Worm (Caenorhabditis elegans) whole organism, L1 larva: ENCODE data around the gene str-103.
A peak's percentile ranks its signal among the peaks of the same experiment; 100 is the strongest.

Experiments
- C04F5.9 ChIP-seq: sonication (generic microtip); optimal IDR thresholded peaks from 2 replicates; lab custom pipeline; 2016; ENCODE audit warnings: missing genetic modification characterization, missing compliant biosample characterization
- Y116A8C.19 ChIP-seq: sonication (generic microtip); optimal IDR thresholded peaks from 2 replicates; lab custom pipeline; 2016; ENCODE audit warnings: missing compliant biosample characterization, missing genetic modification characterization, borderline replicate concordance
- ama-1 ChIP-seq: fragments of 150-350 bp; optimal IDR thresholded peaks from 2 replicates; lab custom pipeline; 2014
- blmp-1 ChIP-seq: fragments of 150-350 bp; optimal IDR thresholded peaks from 2 replicates; lab custom pipeline; 2014; ENCODE audit warnings: missing biosample characterization, missing genetic modification characterization
- ceh-63 ChIP-seq: fragments of 200-800 bp; sonication (Bioruptor generic); optimal IDR thresholded peaks from 2 replicates; lab custom pipeline; 2018; ENCODE audit warnings: mild to moderate bottlenecking, missing genetic modification characterization, missing compliant biosample characterization
- ceh-88 ChIP-seq: fragments of 200-800 bp; sonication (Bioruptor generic); IDR thresholded peaks from 2 replicates; pipeline ENCODE4 v1.3.6; 2022; ENCODE audit warnings: missing genetic modification characterization, missing compliant biosample characterization
- ceh-90 ChIP-seq: sonication (generic microtip); optimal IDR thresholded peaks from 2 replicates; lab custom pipeline; 2016; ENCODE audit warnings: missing genetic modification characterization, missing compliant biosample characterization
- ces-1 ChIP-seq: fragments of 150-350 bp; optimal IDR thresholded peaks from 2 replicates; lab custom pipeline; 2014; ENCODE audit warnings: missing biosample characterization, missing genetic modification reagents, missing genetic modification characterization
- dpl-1 ChIP-seq, 3 experiments: fragments of 150-350 bp in 2 of 3; sonication (generic microtip) in 1 of 3; optimal IDR thresholded peaks; 2 replicates each; lab custom pipeline; 2014 to 2017; ENCODE audit warnings: missing biosample characterization in 3 of 3, missing genetic modification characterization in 3 of 3, missing genetic modification reagents in 3 of 3
- efl-1 ChIP-seq, 4 experiments: fragments of 150-350 bp; optimal IDR thresholded peaks in 3 of 4; peaks in 1 of 4; 1 replicate in 1 of 4; 2 replicates in 3 of 4; lab custom pipeline; 2014; ENCODE audit warnings: missing biosample characterization in 2 of 4, missing genetic modification characterization in 2 of 4, missing genetic modification reagents in 2 of 4
- egl-13 ChIP-seq: sonication (generic microtip); optimal IDR thresholded peaks from 2 replicates; lab custom pipeline; 2016; ENCODE audit warnings: missing genotype, missing genetic modification reagents, missing genetic modification characterization, missing compliant biosample characterization
- elt-2 ChIP-seq: sonication (generic microtip); optimal IDR thresholded peaks from 2 replicates; lab custom pipeline; 2016; ENCODE audit warnings: missing genetic modification characterization, mild to moderate bottlenecking, inconsistent platforms, missing compliant biosample characterization, missing genetic modification reagents
- elt-3 ChIP-seq, 6 experiments: fragments of 150-350 bp in 1 of 6; sonication (generic microtip); optimal IDR thresholded peaks; 2 replicates each; lab custom pipeline; 2017 to 2018; ENCODE audit warnings: missing biosample characterization in 6 of 6, missing genetic modification characterization in 6 of 6, inconsistent platforms in 1 of 6
- ets-5 ChIP-seq: fragments of 200-800 bp; sonication (Bioruptor generic); IDR thresholded peaks from 2 replicates; pipeline ENCODE4 v1.3.6; 2022; ENCODE audit warnings: missing genetic modification characterization, missing compliant biosample characterization
- fkh-4 ChIP-seq: sonication (generic microtip); optimal IDR thresholded peaks from 2 replicates; lab custom pipeline; 2016; ENCODE audit warnings: missing compliant biosample characterization, missing genetic modification characterization, borderline replicate concordance
- fkh-8 ChIP-seq: sonication (generic microtip); optimal IDR thresholded peaks from 2 replicates; lab custom pipeline; 2016; ENCODE audit warnings: mild to moderate bottlenecking, missing genetic modification characterization, missing compliant biosample characterization
- fos-1 ChIP-seq: fragments of 150-350 bp; optimal IDR thresholded peaks from 2 replicates; lab custom pipeline; 2014; ENCODE audit warnings: missing biosample characterization, missing genetic modification characterization
- hlh-17 ChIP-seq: fragments of 200-800 bp; sonication (Bioruptor generic); optimal IDR thresholded peaks from 2 replicates; lab custom pipeline; 2018; ENCODE audit warnings: missing genetic modification characterization, mild to moderate bottlenecking, missing compliant biosample characterization, moderate library complexity, borderline replicate concordance
- jun-1 ChIP-seq: fragments of 150-350 bp; optimal IDR thresholded peaks from 2 replicates; lab custom pipeline; 2014; ENCODE audit warnings: missing biosample characterization, missing genetic modification reagents, missing genetic modification characterization
- lin-14 ChIP-seq: fragments of 200-800 bp; sonication (Bioruptor generic); optimal IDR thresholded peaks from 2 replicates; lab custom pipeline; 2018; ENCODE audit warnings: mild to moderate bottlenecking, missing genetic modification characterization, moderate library complexity, missing compliant biosample characterization
- lin-15B ChIP-seq: fragments of 150-350 bp; sonication (generic microtip); optimal IDR thresholded peaks from 3 replicates; lab custom pipeline; 2014; ENCODE audit warnings: missing biosample characterization, missing genetic modification characterization
- lin-35 ChIP-seq, 2 experiments: fragments of 150-350 bp; optimal IDR thresholded peaks; 2 replicates each; lab custom pipeline; 2014; ENCODE audit warnings: missing biosample characterization in 2 of 2, missing genetic modification characterization in 2 of 2, missing genetic modification reagents in 2 of 2
- lin-39 ChIP-seq: fragments of 150-350 bp; optimal IDR thresholded peaks from 2 replicates; lab custom pipeline; 2014; ENCODE audit warnings: missing biosample characterization, missing genetic modification reagents, missing genetic modification characterization
- mdl-1 ChIP-seq, 2 experiments: fragments of 150-350 bp; optimal IDR thresholded peaks; 2 replicates each; lab custom pipeline; 2014 to 2017; ENCODE audit warnings: missing biosample characterization in 2 of 2, missing genetic modification characterization in 2 of 2, inconsistent platforms in 1 of 2
- mef-2 ChIP-seq: fragments of 150-350 bp; optimal IDR thresholded peaks from 2 replicates; lab custom pipeline; 2014; ENCODE audit warnings: missing biosample characterization, missing genetic modification characterization
- mep-1 ChIP-seq: fragments of 150-350 bp; optimal IDR thresholded peaks from 2 replicates; lab custom pipeline; 2014; ENCODE audit warnings: missing biosample characterization, missing genetic modification characterization
- nhr-11 ChIP-seq: fragments of 150-350 bp; optimal IDR thresholded peaks from 2 replicates; lab custom pipeline; 2014; ENCODE audit warnings: missing biosample characterization, missing genetic modification characterization
- nhr-12 ChIP-seq: sonication (generic microtip); optimal IDR thresholded peaks from 2 replicates; lab custom pipeline; 2017; ENCODE audit warnings: missing biosample characterization, missing genetic modification characterization
- nhr-19 ChIP-seq: fragments of 200-800 bp; sonication (Bioruptor generic); conservative IDR thresholded peaks from 2 replicates; pipeline ENCODE4 v1.3.6; 2022; ENCODE audit warnings: missing genetic modification characterization, missing compliant biosample characterization
- nhr-20 ChIP-seq: sonication (generic microtip); optimal IDR thresholded peaks from 2 replicates; lab custom pipeline; 2016; ENCODE audit warnings: mild to moderate bottlenecking, missing genetic modification characterization, missing compliant biosample characterization
- nhr-28 ChIP-seq: fragments of 150-350 bp; optimal IDR thresholded peaks from 2 replicates; lab custom pipeline; 2014; ENCODE audit warnings: missing biosample characterization, missing genetic modification characterization
- nhr-47 ChIP-seq: sonication (generic microtip); optimal IDR thresholded peaks from 2 replicates; lab custom pipeline; 2016; ENCODE audit warnings: mild to moderate bottlenecking, missing genetic modification characterization, moderate library complexity, missing compliant biosample characterization
- nhr-77 ChIP-seq: fragments of 150-350 bp; optimal IDR thresholded peaks from 2 replicates; lab custom pipeline; 2014; ENCODE audit warnings: missing biosample characterization, missing genetic modification characterization
- nhr-84 ChIP-seq: sonication (generic microtip); optimal IDR thresholded peaks from 2 replicates; lab custom pipeline; 2017; ENCODE audit warnings: missing biosample characterization, missing genetic modification characterization
- nhr-85 ChIP-seq: sonication (generic microtip); peaks from one replicate; lab custom pipeline; 2016; ENCODE audit warnings: missing genetic modification characterization, inconsistent platforms, missing compliant biosample characterization
- pax-3 ChIP-seq: fragments of 200-800 bp; sonication (Bioruptor generic); optimal IDR thresholded peaks from 2 replicates; lab custom pipeline; 2018; ENCODE audit warnings: mild to moderate bottlenecking, missing genetic modification characterization, moderate library complexity, missing compliant biosample characterization
- rnt-1 ChIP-seq: sonication (generic microtip); optimal IDR thresholded peaks from 2 replicates; lab custom pipeline; 2016; ENCODE audit warnings: mild to moderate bottlenecking, missing genetic modification characterization, moderate library complexity, missing compliant biosample characterization
- skn-1 ChIP-seq: fragments of 150-350 bp; optimal IDR thresholded peaks from 2 replicates; lab custom pipeline; 2014; ENCODE audit warnings: missing biosample characterization, missing genetic modification characterization
- snpc-4 ChIP-seq: fragments of 150-350 bp; optimal IDR thresholded peaks from 2 replicates; lab custom pipeline; 2014; ENCODE audit warnings: missing biosample characterization, missing genetic modification characterization
- snu-23 ChIP-seq: sonication (generic microtip); optimal IDR thresholded peaks from 2 replicates; lab custom pipeline; 2016; ENCODE audit warnings: missing genetic modification characterization, missing compliant biosample characterization
- sptf-1 ChIP-seq: fragments of 150-350 bp; optimal IDR thresholded peaks from 2 replicates; lab custom pipeline; 2014; ENCODE audit warnings: missing biosample characterization, missing genetic modification characterization
- sup-37 ChIP-seq: fragments of 200-800 bp; sonication (Bioruptor generic); optimal IDR thresholded peaks from 2 replicates; lab custom pipeline; 2018; ENCODE audit warnings: mild to moderate bottlenecking, missing genetic modification characterization, missing compliant biosample characterization
- xbp-1 ChIP-seq: sonication (generic microtip); optimal IDR thresholded peaks from 2 replicates; lab custom pipeline; 2016; ENCODE audit warnings: missing genetic modification characterization, missing compliant biosample characterization
- zip-4 ChIP-seq: fragments of 200-800 bp; sonication (Bioruptor generic); optimal IDR thresholded peaks from 2 replicates; lab custom pipeline; 2018; ENCODE audit warnings: mild to moderate bottlenecking, missing genetic modification characterization, moderate library complexity, missing compliant biosample characterization
- ztf-11 ChIP-seq, 2 experiments: sonication (generic microtip); optimal IDR thresholded peaks; 2 replicates each; lab custom pipeline; 2016 to 2017; ENCODE audit warnings: missing genetic modification characterization in 2 of 2, missing biosample characterization in 1 of 2, missing compliant biosample characterization in 1 of 2
- ztf-4 ChIP-seq: fragments of 150-350 bp; optimal IDR thresholded peaks from 2 replicates; lab custom pipeline; 2014; ENCODE audit warnings: missing biosample characterization, missing genetic modification characterization

Gene str-103

ce11 chrV:16100103-16100730 is 18.3 kb downstream of the str-103 start, which contains the start of gene cth-1:
cth-1 (plus strand) TSS chrV:16100680.
- TF ChIP-seq ama-1 (lab: Kevin White, UChicago) (no peak), lin-14 (GFP tag; lab: Kevin White, UChicago) (peak; percentile 14), elt-3 (tag; optimal IDR thresholded peaks at IDR 0.05; lab: Kevin White, UChicago) (peak in 3 of 6 experiments; percentile 38 to 67 (median 46)), elt-2 (peak; percentile 49), nhr-84 (tag; lab: Kevin White, UChicago) (no peak), mdl-1 (tag; optimal IDR thresholded peaks at IDR 0.05; lab: Kevin White, UChicago) (peak in 1 of 2 experiments; percentile 1), efl-1 (optimal IDR thresholded peaks at IDR 0.05; lab: Kevin White, UChicago) (no peak), efl-1 (GFP tag; optimal IDR thresholded peaks at IDR 0.05 in 1 of 2; lab: Kevin White, UChicago) (peak in 1 of 2 experiments; percentile 88), nhr-20 (peak; percentile 14), nhr-85 (tag; lab: Kevin White, UChicago) (peak; percentile 72)

- no peak for TF ChIP-seq zip-4
Observed at ce11 chrV:16099441-16099840, 19.1 kb downstream of the str-103 start, which contains the start of gene str-7. str-7 (minus strand) TSS chrV:16099541.

- TF ChIP-seq nhr-11 (tag; lab: Kevin White, UChicago) = no peak
- TF ChIP-seq lin-15B (tag; lab: Kevin White, UChicago) = no peak
- no peak for TF ChIP-seq hlh-17 (GFP tag; lab: Kevin White, UChicago)
- no peak for TF ChIP-seq fos-1 (tag; lab: Kevin White, UChicago)
- no peak for TF ChIP-seq dpl-1 (GFP tag; optimal IDR thresholded peaks at IDR 0.05; lab: Kevin White, UChicago)
- no peak for TF ChIP-seq ets-5 (GFP tag; lab: Robert Waterston, UW)
- TF ChIP-seq elt-3 (tag; optimal IDR thresholded peaks at IDR 0.05; lab: Kevin White, UChicago) = peak in 1 of 6 experiments; percentile 58
- TF ChIP-seq lin-39 = no peak
- no peak for TF ChIP-seq nhr-77 (tag; lab: Kevin White, UChicago)
- peak; percentile 28 for TF ChIP-seq nhr-19 (GFP tag; lab: Robert Waterston, UW)
- TF ChIP-seq sptf-1 = no peak
- TF ChIP-seq ztf-11 (tag; optimal IDR thresholded peaks at IDR 0.05; lab: Kevin White, UChicago) = no peak
- no peak for TF ChIP-seq ces-1 (GFP tag; lab: Kevin White, UChicago)
- TF ChIP-seq mef-2 = no peak
- TF ChIP-seq Y116A8C.19 = no peak
- TF ChIP-seq rnt-1 (tag; lab: Kevin White, UChicago) = peak; percentile 43
- TF ChIP-seq sup-37 (GFP tag; lab: Kevin White, UChicago) = no peak
- TF ChIP-seq snu-23 (GFP tag; lab: Kevin White, UChicago) = no peak
- no peak for TF ChIP-seq ceh-90
- no peak for TF ChIP-seq C04F5.9 (tag; lab: Kevin White, UChicago)
- no peak for TF ChIP-seq nhr-47 (tag; lab: Kevin White, UChicago)
- TF ChIP-seq pax-3 (tag; lab: Kevin White, UChicago) = no peak
- no peak for TF ChIP-seq fkh-4 (tag; lab: Kevin White, UChicago)
- no peak for TF ChIP-seq nhr-28 (tag; lab: Kevin White, UChicago)
- peak; percentile 58 for TF ChIP-seq skn-1 (tag; lab: Kevin White, UChicago)
- no peak for TF ChIP-seq egl-13 (tag; lab: Kevin White, UChicago)
- no peak for TF ChIP-seq zip-4
- TF ChIP-seq blmp-1 (tag; lab: Kevin White, UChicago) = peak; percentile 81
- TF ChIP-seq nhr-85 (tag; lab: Kevin White, UChicago) = no peak
- TF ChIP-seq nhr-20 = peak; percentile 39
- no peak for TF ChIP-seq fkh-8 (tag; lab: Kevin White, UChicago)
- TF ChIP-seq jun-1 (tag; lab: Kevin White, UChicago) = no peak
- no peak for TF ChIP-seq xbp-1 (tag; lab: Kevin White, UChicago)
- TF ChIP-seq lin-35 (GFP tag; optimal IDR thresholded peaks at IDR 0.05; lab: Kevin White, UChicago) = no peak
- no peak for TF ChIP-seq ceh-63 (GFP tag; lab: Kevin White, UChicago)
- TF ChIP-seq nhr-12 (tag; lab: Kevin White, UChicago) = no peak
- TF ChIP-seq mep-1 = peak; percentile 38
- TF ChIP-seq ceh-88 (GFP tag; lab: Robert Waterston, UW) = no peak
- no peak for TF ChIP-seq snpc-4 (tag; lab: Kevin White, UChicago)
- no peak for TF ChIP-seq ztf-4 (tag; lab: Kevin White, UChicago)
Observed at ce11 chrV:16094862-16095261, 23.6 kb downstream of the str-103 start.
